Fruit fly (Drosophila melanogaster): ENCODE results near the gene Prosbeta2.
A peak's percentile ranks its signal among the peaks of the same experiment; 100 is the strongest.

Prosbeta2 gene

DNA sequence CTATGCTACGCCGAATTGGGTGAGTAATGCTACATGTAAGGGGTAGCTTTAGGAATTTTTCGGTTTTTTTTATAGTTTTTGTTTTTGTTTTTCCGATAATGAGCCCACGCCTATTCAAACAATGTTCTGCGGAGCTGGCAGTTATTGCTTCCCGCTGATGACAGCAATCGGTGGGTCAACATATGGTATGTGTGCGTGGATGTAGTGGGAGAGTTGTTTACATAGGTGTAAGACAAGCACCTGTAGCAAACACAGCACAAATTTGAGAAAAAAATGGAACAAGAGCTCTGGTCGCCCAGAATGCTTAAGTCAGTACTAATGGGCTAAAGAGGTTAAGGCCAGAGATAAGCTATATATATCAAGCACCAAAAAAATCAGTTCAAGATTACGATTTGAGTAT is 11.5 kb upstream of the Prosbeta2 start:
- no peak for TF ChIP-seq noc (tag; optimal IDR thresholded peaks at IDR 0.05)

dm6 chr3L:14989879-14990278 is 9.9 kb upstream of the Prosbeta2 start:
- TF ChIP-seq noc (tag; optimal IDR thresholded peaks at IDR 0.05) = no peak

- TF ChIP-seq noc (tag; optimal IDR thresholded peaks at IDR 0.05) = no peak
Measured at dm6 chr3L:14992025-14992424, 7.7 kb upstream of the Prosbeta2 start, which contains the start of gene Zip71B. Gene Zip71B (plus strand): TSS chr3L:14992289.

dm6 chr3L:14992807-14993206 is 6.9 kb upstream of the Prosbeta2 start:
- TF ChIP-seq noc (tag; optimal IDR thresholded peaks at IDR 0.05) = peak; percentile 65

- no peak for TF ChIP-seq noc (tag; optimal IDR thresholded peaks at IDR 0.05)
Measured at dm6 chr3L:15005085-15005484, 5.3 kb downstream of the Prosbeta2 start.

- no peak for TF ChIP-seq noc (tag; optimal IDR thresholded peaks at IDR 0.05)
Measured at dm6 chr3L:15005774-15006173, 6.0 kb downstream of the Prosbeta2 start.

DNA sequence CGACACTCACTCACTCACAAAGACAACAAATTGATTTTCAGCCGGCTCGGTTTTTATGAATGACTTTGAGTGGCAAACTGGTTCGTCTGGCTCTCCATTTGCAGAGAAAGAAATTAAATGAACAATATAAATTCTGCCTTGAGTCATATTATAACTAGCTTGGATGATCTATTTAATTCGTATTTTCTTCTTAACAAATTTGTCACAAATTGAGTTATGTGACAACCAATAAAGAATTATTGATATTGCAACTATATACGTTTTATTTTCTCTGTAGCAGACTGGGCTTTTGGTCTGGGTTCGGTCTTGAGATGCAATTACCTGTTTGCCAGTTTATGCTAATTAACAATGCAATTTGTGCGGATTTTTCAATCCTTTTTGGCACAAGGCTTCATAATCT is 7.1 kb downstream of the Prosbeta2 start:
- TF ChIP-seq noc (tag; optimal IDR thresholded peaks at IDR 0.05) = no peak

- TF ChIP-seq noc (tag; optimal IDR thresholded peaks at IDR 0.05) = no peak
Measured at dm6 chr3L:15007271-15007948, 7.7 kb downstream of the Prosbeta2 start.

dm6 chr3L:15009681-15010080 is 9.9 kb downstream of the Prosbeta2 start:
- no peak for TF ChIP-seq noc (tag; optimal IDR thresholded peaks at IDR 0.05)

DNA sequence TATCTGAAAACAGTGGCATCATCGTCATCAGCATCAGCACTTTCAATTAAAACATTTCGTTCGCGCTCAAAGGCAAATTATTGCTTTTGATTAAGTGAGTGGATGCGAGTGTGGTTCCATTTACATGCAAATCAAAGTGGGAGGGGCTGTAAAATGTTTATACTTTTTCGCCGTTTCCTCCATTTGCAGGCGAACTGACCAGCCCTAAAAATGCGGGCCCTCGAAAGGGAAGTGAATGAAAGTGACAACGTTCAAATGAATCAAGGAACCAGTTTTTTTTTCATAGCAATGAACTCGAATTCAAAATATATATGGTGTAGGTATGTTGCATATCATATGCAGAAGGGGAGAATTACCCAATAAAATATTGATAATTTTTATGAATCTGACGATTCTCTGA is 10.8 kb downstream of the Prosbeta2 start:
- TF ChIP-seq noc (tag; optimal IDR thresholded peaks at IDR 0.05) = no peak

DNA sequence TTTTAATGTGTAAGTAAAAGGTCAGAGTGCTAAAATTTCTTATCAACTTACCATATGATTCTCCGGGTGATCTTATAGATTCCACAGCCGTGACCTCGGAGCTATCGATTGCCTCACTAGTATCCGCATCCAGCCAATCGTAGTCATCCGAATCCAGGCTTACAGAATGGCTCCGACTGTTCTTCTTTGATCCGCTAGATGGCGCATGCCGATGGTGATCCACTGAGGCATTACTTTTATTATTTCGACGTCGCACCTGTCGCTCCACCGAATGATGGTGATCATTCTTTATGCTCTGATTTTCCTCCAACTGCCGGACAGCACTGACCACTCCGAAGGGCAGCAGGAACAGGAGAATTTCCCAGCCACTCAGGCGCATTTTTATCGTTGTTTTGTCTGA is 11.4 kb downstream of the Prosbeta2 start:
- TF ChIP-seq noc (tag; optimal IDR thresholded peaks at IDR 0.05) = no peak

DNA sequence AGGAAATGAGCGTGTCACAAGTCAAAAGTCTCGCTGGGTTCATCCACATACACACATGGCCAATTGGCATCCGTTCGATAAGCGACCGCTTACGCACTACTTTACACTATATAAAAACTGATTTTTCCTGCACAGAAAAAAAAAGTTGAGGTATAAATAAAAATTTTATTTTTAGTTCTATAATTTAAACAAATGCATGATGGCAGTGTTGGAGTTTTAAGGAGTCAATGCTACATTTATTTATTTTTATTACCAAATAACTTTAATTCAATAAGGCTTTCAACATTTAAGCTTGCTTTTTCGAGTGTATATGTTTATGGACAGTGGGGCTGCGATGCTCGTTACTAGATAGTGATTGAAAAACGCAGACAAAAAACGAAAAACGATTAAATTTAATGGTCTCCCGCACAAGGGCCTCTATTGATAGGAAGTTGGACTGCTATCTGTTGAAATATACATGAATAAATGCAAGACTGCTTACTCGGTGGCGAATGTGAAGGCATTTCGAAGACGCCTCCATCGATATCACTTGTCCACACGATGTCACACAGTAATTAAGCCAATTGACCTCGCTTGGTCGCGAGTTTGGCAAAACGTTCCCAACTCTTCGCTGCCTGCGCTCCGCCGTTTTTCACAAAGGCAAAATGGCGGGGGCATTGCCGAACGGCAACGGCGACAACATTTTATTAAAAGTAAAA is 12.0 kb downstream of the Prosbeta2 start:
- TF ChIP-seq noc (tag; optimal IDR thresholded peaks at IDR 0.05) = peak; percentile 74

DNA sequence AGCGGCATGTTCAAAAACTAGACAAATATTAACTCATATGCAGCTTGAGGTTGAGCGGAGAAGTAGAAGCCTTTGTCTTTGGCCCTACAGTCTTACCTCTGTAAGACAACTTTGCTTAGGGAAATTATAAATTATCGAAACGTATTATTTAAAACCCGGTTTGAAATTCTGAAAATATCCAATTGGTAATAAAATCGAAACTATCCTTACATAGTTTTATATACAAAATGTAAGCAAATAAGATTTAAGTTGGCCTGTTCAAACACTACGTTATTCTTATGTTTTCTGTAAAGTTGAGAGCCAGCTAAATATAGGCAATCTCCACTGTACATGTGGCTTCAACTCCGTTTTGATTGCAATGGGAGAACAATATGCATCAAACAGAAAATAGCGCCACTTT is 13.5 kb downstream of the Prosbeta2 start:
- TF ChIP-seq noc (tag; optimal IDR thresholded peaks at IDR 0.05) = no peak

DNA sequence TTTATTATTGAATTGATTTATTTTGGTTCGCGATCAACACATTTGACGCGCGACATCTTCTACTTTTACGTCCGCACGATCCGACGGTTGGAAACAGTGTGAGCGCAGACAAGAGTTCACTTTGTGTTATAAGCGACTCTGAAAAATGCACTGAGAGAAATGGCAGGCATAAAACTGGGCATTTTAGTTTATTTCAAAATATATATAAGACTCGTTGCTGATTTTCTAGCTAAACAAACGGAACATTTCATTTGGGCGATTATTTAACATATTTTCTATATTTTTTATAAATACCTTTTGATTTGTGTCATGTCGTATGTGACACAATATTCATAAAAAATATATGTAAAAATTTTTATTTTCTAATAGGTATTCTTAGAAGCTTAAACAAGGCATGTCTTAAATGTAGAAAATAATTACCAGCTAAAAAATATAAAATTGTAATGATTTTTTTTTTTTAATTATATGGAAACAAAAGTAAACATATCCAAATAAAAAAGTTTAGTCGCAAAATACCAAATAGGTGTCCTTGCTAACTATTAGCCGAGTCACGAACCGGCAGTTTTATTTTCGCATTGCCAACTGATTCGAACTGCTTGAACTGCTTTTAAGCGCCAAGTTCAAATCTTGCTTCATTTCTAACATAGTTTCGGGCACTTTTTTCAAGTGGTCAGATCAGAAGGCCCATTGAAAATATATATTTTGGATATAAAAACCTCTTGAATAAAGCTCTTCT is 14.4 kb downstream of the Prosbeta2 start, which contains the start of gene Reck:
Reck (minus strand) TSS at position 106 of the 736 bp plus-strand sequence.
- no peak for TF ChIP-seq noc (tag; optimal IDR thresholded peaks at IDR 0.05)

DNA sequence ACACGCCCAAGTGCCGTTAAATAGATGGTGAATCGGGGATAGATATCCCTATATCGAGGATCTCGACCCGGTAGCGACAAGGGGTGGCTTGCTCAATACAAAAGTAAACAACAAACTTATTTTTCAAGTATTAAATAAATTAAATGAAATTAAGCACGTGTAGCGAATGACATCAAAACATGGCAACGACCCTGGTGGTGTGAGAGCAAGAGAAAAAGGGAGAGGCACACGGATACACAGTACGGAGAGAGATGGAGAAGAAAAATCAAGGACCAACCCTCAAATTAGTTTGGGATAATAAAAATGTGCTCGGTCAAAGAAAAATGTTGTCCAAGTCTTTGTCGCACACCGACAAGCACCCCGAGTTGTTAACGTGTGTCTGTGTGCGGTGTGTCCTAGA is 21.3 kb downstream of the Prosbeta2 start:
- no peak for TF ChIP-seq noc (tag; optimal IDR thresholded peaks at IDR 0.05)

- TF ChIP-seq noc (tag; optimal IDR thresholded peaks at IDR 0.05) = no peak
Measured at dm6 chr3L:15023192-15023591, 23.4 kb downstream of the Prosbeta2 start, which contains the start of gene CG32148. Gene CG32148 (plus strand): TSS chr3L:15023492.

DNA sequence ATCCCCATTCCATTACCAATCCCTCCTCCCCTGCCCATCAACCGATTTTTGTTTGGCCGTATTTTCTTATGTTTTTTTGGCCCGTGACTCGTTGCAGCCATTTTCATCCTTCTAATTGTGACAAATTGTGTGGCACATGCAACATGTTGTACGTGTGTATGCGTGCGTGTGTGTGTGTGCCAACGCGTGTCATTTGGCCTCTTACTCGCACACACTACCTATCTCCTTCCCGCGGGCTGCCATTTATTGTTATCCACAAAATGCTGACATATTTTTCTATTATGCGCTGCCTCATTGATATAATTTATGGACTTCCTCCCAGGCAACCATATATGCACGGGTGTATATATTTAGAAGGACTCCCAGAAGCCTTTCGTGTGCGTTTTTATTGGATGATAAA is 32.0 kb downstream of the Prosbeta2 start:
- TF ChIP-seq noc (tag; optimal IDR thresholded peaks at IDR 0.05) = no peak
